Worm (Caenorhabditis elegans): ENCODE results near the gene npax-2.

ce11 chrX:2114171-2114570, 35.7 kb downstream of the npax-2 start:
- TF ChIP-seq lsy-2 (tag; optimal IDR thresholded peaks at IDR 0.05) = no peak
- no peak for TF ChIP-seq ceh-63 (GFP tag; optimal IDR thresholded peaks at IDR 0.05)
- no peak for TF ChIP-seq egl-27 (tag; optimal IDR thresholded peaks at IDR 0.05)
- no peak for TF ChIP-seq unc-62 (GFP tag; optimal IDR thresholded peaks at IDR 0.05)
- no peak for TF ChIP-seq dsc-1 (tag; optimal IDR thresholded peaks at IDR 0.05)
- no peak for TF ChIP-seq fos-1 (tag; optimal IDR thresholded peaks at IDR 0.05)
- no peak for TF ChIP-seq vab-15 (tag; optimal IDR thresholded peaks at IDR 0.05)
- TF ChIP-seq lin-39 (tag; optimal IDR thresholded peaks at IDR 0.05) = no peak
- TF ChIP-seq ets-5 (GFP tag; IDR thresholded peaks at IDR 0.05) = no peak
- TF ChIP-seq fkh-8 (tag; optimal IDR thresholded peaks at IDR 0.05) = no peak
- no peak for TF ChIP-seq nhr-11 (tag; optimal IDR thresholded peaks at IDR 0.05)

Data from whole organism, L1 larva.